Fruit fly (Drosophila melanogaster) whole organism, larva: ENCODE results near the gene SkpD.

Experiments
- noc ChIP-seq: fragments of 200-800 bp; sonication (Bioruptor generic); optimal IDR thresholded peaks from 3 replicates; lab custom pipeline; 2019; ENCODE audit warnings: missing biosample characterization, mild to moderate bottlenecking, missing genetic modification characterization, moderate library complexity

The SkpD gene

DNA sequence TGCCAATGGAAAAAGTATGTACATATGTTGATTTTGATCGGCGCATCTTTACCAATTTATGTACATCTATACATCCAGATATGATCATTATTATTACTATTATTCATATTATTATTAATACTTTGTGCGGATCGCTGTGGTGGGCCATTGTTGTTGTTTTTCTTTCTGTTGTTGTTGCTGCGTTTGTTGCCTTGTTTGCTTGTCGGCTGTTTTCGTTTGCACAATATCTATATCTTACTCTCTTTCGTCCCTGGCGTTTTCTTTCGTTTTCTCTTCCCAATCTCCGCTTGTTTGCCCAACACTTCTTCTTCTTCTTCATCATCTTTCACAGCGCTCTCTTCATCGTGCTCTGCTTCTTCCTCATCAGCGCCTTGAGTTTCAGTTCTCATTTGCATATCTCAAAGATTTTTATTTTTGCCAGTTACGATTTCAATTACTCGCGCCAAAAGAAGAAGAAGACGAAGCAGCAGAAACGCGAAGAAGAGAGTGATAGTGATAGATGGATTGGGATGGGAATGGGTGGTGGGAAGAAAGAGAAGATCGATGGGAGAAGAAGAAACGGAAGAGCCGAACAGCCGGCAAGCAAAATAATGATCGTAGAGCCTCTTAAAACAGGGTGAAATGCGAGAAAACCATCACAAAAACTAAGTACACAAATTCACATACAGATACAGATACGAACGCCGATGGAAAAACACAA is 24.5 kb upstream of the SkpD start:
- TF ChIP-seq noc (tag; lab: Kevin White, UChicago): no peak

DNA sequence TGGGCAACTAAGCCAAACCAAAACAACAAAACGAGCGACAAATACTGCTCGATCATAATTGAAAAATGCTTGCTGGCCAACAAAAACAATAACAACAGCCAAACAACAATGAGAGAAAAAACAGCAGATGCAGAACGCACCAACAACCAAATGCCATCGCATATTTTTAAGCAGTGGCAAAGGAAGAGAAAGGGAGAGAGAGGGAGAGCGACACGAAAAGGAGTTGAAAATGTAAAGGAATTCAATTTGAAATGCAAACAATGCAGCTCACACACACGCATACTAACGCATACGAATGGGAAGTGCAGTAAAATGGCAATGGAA is 23.9 kb upstream of the SkpD start:
- TF ChIP-seq noc (tag; lab: Kevin White, UChicago): no peak

DNA sequence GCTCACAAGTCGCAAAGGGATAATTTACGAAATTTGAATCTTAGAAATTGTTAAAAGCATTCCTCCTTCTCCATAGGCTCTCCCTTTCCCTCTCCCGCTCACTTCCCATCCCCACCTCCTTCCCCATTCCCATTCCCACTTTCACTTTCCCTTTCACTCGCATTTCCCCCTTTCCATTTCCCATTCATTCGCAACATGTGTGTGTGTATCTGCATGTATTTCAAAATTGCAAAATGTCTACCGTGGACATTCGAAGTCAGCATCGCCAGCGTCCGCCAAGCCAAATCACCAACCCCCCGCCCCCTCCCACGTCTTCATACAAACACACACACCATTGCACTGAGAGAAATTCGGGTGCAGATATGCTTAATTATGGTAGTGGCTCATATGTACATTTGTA is 20.7 kb upstream of the SkpD start:
- no peak for TF ChIP-seq noc (tag; lab: Kevin White, UChicago)

DNA sequence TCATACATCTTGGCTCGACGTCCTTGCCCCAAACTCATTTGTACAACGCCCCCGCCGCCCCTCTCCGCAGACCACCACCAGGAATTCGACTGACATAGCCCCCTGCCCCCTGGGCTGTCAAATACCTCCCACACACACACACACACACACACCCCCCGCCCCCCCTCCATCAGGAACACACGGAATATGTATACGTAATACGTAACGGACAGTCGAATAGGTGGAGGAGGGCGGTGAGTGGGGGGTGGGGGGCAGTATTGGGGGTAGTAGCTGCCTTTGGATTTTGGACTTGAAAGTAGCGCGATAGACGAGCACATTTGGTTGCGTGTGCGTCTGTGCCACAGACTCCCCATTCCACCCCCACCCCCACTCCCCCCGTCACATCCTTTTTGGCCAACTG is 20.0 kb upstream of the SkpD start:
- no peak for TF ChIP-seq noc (tag; lab: Kevin White, UChicago)

DNA sequence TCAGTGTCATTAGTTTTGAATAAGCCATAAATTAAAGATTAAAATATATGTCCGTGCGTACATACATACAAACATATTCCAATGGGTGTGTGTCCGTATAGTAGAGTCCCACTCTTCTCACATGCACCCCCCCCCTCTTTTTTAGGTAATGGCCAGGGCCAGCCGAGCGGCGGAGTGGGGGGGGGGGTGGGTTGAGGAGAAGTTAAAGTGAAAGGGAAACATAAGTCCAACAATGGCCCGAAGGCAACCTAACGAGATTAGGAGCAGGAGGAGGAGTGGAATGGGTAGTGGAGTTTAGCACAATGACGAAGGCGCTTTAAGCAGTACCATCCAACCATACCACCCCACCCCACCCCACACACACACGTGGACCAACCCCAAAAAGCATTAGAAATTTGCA is 16.7 kb upstream of the SkpD start:
- no peak for TF ChIP-seq noc (tag; lab: Kevin White, UChicago)

DNA sequence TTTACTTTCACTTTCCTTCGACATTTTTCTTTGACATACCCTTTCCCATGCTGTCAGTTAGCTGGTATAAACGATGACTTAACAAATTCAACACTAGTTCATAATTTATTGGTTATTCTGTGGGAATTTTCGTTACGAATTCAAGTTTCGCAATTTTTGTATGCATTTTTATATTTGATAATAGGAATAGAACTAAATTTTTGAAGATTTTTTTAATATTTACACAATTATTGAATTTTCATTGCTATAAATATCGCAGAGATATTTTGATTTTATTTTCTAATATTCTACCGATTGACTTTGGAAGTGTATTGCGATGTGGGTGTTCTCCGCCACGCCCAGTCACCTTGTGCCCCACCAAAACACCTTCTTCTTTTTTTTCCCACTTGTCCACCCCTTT is 6.4 kb upstream of the SkpD start:
- no peak for TF ChIP-seq noc (tag; lab: Kevin White, UChicago)

DNA sequence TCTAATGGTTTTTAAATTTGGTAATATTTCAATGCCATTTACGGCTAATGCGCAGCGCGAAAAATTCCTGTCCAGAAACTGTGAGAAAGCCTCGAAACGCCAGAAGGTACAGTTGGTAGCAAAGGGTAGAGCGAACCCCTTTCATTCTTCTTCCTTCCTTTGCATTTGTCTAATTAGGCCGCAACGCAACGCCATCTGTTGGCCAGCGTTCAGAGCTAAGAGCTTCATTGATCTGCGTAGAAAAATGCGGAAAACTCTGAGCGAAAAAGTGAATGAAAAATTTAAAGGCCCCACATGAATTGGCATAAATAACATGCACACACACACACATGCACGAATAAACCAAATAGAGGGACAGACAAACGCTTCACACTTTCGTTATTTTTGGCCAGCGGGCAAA is 1.5 kb upstream of the SkpD start:
- no peak for TF ChIP-seq noc (tag; lab: Kevin White, UChicago)

DNA sequence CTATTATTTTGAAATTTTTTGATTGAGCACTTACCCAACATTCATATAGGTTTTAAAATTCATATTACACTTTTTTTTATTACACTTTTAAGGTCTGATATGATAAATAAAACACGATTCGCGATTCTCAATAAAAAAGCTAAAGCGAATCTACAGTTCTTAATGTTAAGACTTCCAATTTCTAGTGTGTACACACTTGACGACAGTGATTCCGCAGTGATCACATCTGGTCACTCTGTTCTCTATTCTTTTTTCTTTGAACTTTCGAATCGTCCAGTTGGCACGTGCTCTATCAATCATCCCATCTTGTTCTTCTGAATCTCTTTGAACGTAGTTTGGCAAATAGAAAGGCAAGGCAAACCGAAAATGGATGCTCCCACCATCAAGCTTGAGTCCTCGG is 3.2 kb downstream of the SkpD start, which contains the start of gene SkpC:
SkpC (plus strand) TSS at position 301 of the 400 bp plus-strand sequence.
- TF ChIP-seq noc (tag; lab: Kevin White, UChicago): no peak

DNA sequence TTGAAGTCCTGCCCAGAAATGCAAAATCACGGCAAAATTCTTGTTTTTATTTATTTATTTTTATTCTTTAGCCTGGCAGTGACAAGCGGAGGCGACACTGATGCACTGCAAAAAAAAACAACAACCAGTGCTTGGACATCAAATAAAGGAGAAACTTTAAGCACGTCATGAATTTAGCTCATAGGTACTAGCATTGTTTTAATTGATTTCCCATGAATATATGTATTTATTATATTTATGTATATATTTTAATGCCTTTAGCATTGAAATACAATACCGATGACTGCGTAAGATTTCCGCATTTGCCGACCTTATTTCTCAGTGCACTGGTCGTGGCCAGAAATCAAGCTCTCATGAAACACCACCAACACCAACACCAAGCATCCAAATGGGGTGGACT is 6.1 kb downstream of the SkpD start:
- TF ChIP-seq noc (tag; lab: Kevin White, UChicago): no peak

DNA sequence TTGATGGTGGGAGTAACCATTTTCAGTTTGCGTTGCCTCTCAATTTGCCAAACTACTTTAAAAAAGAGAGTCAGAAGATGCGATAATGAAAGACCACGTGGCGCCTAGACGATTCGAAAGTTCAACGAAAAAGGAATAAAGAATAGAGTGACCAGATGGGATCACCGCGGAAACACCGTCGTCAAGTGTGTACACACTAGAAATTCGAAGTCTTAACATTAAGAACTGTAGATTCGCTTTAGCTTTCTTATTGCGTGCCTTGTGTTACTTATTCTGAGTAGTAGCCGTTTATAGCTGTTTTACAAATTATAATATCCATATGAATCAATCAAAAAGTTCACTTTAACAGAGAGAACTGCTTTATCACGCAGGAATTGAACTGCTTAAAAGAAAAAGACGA is 11.5 kb downstream of the SkpD start, which contains the start of gene SkpE:
SkpE (minus strand) TSS at position 101 of the 400 bp plus-strand sequence.
- TF ChIP-seq noc (tag; lab: Kevin White, UChicago): no peak

DNA sequence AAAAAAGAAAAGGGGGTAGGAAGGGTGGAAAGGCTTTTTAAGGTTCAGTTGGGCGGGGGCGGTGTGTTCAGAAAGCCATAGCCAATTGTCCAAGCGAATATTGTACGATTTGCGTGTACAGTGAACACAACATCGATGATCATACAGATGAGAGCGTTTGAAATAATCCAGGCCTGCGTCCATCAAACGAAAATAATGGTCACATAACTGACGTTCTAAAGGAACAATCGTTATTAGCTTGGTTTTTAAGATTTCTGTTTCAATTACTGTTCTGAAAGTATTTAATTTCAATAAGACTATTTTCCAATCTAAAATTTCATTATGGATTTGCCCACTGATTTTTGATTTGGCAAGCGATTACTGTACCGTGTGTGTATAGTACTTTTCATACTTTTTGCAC is 12.7 kb downstream of the SkpD start:
- no peak for TF ChIP-seq noc (tag; lab: Kevin White, UChicago)

DNA sequence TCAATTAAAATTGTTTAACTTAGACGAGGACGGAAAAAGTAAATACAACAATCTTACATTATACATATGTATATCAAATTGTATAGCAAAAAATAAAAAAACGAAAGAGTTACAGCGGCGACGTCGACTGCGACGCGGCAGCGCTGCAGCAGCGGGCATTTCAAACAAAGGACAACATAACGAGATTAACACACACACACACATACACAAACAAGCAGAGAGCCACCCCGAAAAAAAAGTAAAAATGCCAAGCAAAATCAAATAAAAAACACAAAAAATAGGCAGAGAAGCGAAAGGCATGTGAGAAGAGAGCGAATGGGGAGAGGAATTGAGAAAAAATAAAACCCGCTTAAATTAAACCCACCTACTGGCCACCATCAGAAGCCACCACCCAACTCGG is 15.2 kb downstream of the SkpD start:
- TF ChIP-seq noc (tag; lab: Kevin White, UChicago): no peak

DNA sequence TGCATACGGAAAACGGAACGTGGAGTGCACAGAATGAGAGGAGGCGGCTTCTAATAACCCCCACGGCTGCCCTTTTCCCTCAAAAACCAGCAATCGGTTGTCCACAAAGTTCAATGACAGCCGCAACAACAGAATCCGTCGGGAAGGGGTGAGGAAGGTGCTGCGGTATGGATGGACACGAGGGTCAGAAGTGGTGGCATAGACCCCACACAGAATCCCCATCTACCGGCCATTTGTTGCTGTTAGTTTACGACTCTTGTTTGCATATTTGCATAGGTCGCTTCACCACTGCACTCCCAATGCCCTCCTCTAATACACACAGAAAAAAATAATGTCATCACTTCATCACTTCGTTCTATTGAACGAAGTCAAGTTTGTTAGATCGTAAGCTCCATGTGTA is 26.5 kb downstream of the SkpD start:
- TF ChIP-seq noc (tag; lab: Kevin White, UChicago): no peak

DNA sequence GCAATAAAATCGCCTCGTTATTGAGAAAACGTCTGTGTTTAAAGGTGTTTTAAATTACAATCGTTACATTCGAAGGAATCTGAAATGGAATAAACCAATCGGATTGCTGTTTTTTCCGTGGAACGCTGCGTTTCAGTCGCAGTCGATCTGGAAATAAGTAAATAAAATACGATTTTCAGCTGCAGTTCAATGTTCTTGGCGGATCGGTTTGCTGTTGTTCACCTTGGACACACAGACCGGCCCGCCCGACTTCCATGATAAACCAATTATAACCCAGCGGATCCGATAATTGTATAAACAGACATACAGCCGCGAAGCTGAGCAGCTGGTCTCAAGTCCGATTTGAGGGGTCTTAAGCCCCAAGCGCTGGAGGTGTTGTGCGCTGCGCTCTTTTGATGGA is 27.8 kb downstream of the SkpD start:
- TF ChIP-seq noc (tag; lab: Kevin White, UChicago): no peak

DNA sequence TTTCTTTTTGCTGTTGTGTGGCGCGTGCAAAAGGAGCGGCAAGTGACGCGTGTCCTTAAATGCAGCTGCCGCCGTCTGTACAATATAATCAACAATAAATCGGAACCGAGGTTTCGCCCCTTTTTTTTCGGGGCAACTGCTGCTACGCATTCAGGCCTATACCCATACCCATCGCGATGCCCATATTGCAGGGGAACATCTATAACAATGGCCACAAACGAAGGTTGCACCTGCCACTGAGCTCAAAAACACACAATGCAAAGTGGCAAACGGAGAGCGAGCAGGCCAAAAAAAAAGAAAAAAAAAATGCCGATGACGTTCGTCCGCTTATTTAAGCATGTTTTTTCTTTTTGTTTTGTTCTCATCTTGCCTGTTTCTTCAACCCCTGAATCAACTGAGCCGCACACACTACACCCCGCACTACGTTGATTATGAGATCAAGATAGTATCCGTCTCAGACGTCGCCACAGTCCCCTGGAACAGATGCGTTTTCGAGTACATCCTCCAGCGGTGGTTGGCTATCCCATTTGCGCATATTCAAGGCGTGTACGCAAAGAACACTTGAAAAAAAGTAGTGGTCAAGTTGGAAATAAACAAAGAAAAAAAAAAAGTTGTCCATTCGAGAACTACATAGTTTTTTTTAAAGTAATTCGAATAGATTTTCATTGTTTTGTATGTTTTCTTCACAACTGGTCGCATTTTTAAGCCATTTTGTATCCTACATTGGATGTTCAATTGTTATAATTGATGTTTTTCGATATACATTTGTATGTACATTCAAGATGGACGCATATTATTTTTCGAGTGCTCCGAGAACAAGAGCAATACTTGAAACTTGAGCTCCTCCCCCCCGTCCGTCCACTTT is 30.1 kb downstream of the SkpD start:
- TF ChIP-seq noc (tag; lab: Kevin White, UChicago): no peak

DNA sequence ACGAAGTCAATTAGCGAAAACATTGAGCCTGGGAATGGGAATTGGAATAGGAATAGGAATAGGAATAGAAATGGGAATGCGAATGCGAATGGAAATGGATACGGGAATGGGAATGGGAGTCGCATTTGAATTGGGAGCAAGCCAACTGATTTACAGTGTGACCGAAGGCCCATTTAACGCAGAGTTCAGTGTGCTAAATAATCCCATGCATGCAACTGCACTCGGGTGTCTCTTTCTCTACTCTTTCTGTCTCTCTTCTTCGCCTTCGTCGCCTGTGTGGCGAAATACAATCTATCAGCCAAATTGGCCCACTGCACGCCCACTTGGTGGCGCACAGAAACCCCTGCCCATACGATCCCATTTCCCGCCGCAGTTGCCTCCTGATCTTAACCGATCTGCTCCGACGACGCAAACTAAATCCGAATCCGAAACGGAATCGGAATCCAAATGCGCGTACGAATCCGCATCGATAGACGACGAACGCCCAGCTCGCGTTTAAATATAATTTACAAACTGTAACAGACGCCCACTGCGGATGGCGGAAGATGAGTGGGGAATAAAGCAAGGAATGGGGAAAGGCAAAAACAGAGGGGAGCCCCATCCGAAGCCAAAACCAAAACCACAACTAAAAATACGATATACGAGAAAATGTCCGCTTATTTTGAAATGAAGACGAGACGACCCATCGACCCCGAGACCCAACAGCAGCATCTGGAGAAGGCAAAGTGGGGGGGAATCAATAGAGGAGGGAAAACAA is 31.7 kb downstream of the SkpD start:
- no peak for TF ChIP-seq noc (tag; lab: Kevin White, UChicago)
